Worm (Caenorhabditis elegans) whole organism, L4/young adult: ENCODE measurements around the gene F14H3.5.

Experiments used
- W03F9.2 ChIP-seq: fragments of 150-350 bp; optimal IDR thresholded peaks from 2 replicates; lab custom pipeline; 2014; ENCODE audit warnings: missing biosample characterization, missing genetic modification characterization
- dao-5 ChIP-seq: sonication (generic microtip); optimal IDR thresholded peaks from 2 replicates; lab custom pipeline; 2016; ENCODE audit warnings: missing genotype, missing genetic modification characterization, moderate library complexity, missing compliant biosample characterization
- him-1 ChIP-seq: sonication (generic microtip); optimal IDR thresholded peaks from 2 replicates; lab custom pipeline; 2016; ENCODE audit warnings: missing genotype, missing genetic modification reagents, missing genetic modification characterization, missing compliant biosample characterization

F14H3.5 gene

ce11 chrV:16062788-16063187 lies 5.9 kb upstream of the F14H3.5 start, which contains the start of gene F14H3.14:
Gene F14H3.14, minus strand, starts transcription at chrV:16062888.
- TF ChIP-seq dao-5 (tag; lab: Kevin White, UChicago): no peak
- TF ChIP-seq W03F9.2 (tag; lab: Kevin White, UChicago): no peak
- no peak for TF ChIP-seq him-1 (tag; lab: Kevin White, UChicago)

DNA sequence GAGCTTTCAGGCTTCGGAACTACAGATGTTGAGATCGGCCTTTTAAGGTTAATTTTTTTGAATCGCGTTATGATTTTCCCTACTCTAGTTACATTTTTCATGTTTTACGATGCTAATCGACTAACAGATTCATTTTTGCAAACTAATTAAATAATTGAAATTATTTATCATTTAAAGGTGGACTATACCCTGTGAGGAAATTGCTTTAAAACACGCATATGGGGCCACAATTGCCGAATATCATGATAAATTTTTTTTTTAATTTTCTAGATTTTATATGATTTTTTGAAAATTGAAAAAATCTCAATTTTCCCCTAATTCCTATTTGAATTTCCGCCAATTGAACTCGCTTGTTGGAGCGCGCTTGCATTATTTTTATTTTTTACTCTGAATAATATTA lies 5.1 kb upstream of the F14H3.5 start, which contains the start of gene fbxa-100:
Gene fbxa-100, minus strand, starts transcription at position 101 of the 400 bp plus-strand sequence.
- TF ChIP-seq dao-5 (tag; lab: Kevin White, UChicago) (no peak), W03F9.2 (tag; lab: Kevin White, UChicago) (no peak), him-1 (tag; lab: Kevin White, UChicago) (no peak)

DNA sequence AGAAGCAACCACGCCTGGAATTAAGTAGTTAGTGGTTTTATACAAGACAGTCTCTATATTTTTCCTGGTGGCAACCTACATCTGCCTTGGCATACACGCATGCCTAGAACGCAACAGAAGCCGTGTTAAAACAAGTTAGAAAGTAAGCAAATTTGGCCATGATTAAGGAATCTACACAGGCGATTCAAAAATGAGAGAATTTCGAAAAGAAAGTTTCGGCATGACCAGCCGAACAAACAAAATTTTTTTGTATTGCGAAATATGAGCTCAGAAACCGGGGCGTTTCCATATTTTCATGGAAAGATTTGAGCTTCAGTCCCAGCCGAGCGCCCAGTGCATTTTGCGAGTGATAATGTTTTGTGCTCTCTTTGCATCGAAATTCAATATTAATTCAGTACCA lies 3.3 kb upstream of the F14H3.5 start, which contains the start of gene F14H3.15:
Gene F14H3.15, minus strand, starts transcription at position 101 of the 400 bp plus-strand sequence.
- TF ChIP-seq dao-5 (tag; lab: Kevin White, UChicago): no peak
- no peak for TF ChIP-seq him-1 (tag; lab: Kevin White, UChicago)
- no peak for TF ChIP-seq W03F9.2 (tag; lab: Kevin White, UChicago)

- TF ChIP-seq dao-5 (tag; lab: Kevin White, UChicago) (no peak), W03F9.2 (tag; lab: Kevin White, UChicago) (no peak), him-1 (tag; lab: Kevin White, UChicago) (no peak)
Observed at ce11 chrV:16058872-16059271, 2.0 kb upstream of the F14H3.5 start, which contains the start of gene F14H3.6. Gene F14H3.6, minus strand, starts transcription at chrV:16058893.

ce11 chrV:16055031-16055430 lies 1.8 kb downstream of the F14H3.5 start, which contains the start of gene F14H3.4:
Gene F14H3.4, minus strand, starts transcription at chrV:16055072.
- TF ChIP-seq dao-5 (tag; lab: Kevin White, UChicago) (no peak), W03F9.2 (tag; lab: Kevin White, UChicago) (no peak), him-1 (tag; lab: Kevin White, UChicago) (no peak)

ce11 chrV:16053373-16053772 lies 3.5 kb downstream of the F14H3.5 start, which contains the start of gene F14H3.3:
Gene F14H3.3, minus strand, starts transcription at chrV:16053473.
- no peak for TF ChIP-seq dao-5 (tag; lab: Kevin White, UChicago)
- TF ChIP-seq W03F9.2 (tag; lab: Kevin White, UChicago): no peak
- no peak for TF ChIP-seq him-1 (tag; lab: Kevin White, UChicago)

ce11 chrV:16049177-16049576 lies 7.7 kb downstream of the F14H3.5 start, which contains the start of gene best-12:
Gene best-12, plus strand, starts transcription at chrV:16049477.
- TF ChIP-seq dao-5 (tag; lab: Kevin White, UChicago): no peak
- no peak for TF ChIP-seq W03F9.2 (tag; lab: Kevin White, UChicago)
- no peak for TF ChIP-seq him-1 (tag; lab: Kevin White, UChicago)

DNA sequence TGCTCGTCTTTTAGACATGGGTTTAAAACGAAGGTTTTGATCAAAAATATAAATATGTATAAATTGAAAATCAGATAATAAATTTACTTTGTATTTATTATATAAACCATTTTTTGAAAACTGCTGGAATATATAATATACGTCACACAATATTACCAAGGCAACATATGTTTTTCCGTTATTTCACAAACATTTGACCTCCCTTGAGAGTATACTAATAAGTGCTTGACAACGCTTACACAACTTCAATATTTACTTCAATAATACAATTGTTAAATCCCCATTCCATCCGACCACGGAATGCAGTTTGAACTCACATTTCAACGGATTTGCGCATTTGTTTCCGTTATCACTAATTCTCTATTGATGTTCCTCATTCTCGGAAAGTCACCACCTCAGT lies 9.4 kb downstream of the F14H3.5 start, which contains the start of gene str-198:
Gene str-198, plus strand, starts transcription at position 301 of the 400 bp plus-strand sequence.
- TF ChIP-seq dao-5 (tag; lab: Kevin White, UChicago) (no peak), him-1 (tag; lab: Kevin White, UChicago) (no peak), W03F9.2 (tag; lab: Kevin White, UChicago) (no peak)

ce11 chrV:16047052-16047451 lies 9.8 kb downstream of the F14H3.5 start:
- TF ChIP-seq W03F9.2 (tag; lab: Kevin White, UChicago): no peak
- TF ChIP-seq dao-5 (tag; lab: Kevin White, UChicago): no peak
- no peak for TF ChIP-seq him-1 (tag; lab: Kevin White, UChicago)

DNA sequence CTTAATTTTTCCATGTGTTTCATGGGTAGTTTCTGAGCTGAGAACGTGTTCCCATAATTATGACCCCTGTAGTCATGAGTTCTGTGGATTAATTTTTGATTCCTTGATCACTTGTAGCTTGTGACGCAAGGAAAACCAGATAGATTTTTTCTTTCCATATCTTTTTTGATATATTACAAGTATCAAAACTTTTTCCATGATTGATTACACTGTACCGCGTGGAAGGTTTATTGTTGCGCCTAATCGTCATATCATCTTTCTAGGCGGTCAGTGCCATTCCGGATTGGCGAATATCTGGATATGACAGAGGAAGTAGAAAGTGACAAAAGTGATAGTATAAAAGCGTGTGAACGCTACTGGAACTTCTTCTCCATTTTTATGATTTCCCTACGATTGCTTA lies 10.3 kb downstream of the F14H3.5 start, which contains the start of gene ZK285.2:
Gene ZK285.2, plus strand, starts transcription at position 301 of the 400 bp plus-strand sequence.
- no peak for TF ChIP-seq W03F9.2 (tag; lab: Kevin White, UChicago)
- TF ChIP-seq dao-5 (tag; lab: Kevin White, UChicago): no peak
- no peak for TF ChIP-seq him-1 (tag; lab: Kevin White, UChicago)

DNA sequence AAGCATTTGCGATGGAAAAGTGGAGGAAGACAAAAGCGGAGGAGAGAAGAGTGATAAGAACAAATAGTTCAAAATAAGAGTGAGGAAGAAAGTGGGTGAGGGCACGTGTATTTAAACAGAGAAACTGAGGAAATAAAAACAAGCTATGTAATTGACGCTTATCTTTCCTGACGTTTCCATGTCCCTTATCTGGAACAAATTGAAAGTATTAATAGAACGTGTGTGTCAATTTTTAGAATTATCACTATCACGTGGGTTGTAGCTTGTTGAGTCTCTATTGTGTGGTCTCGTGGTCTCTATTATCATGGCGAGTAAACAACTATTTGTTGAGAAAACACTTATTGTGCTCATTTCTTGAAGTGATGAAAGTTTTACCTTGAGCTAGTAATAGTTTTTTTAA lies 11.0 kb downstream of the F14H3.5 start, which contains the start of gene T10C6.15:
Gene T10C6.15, minus strand, starts transcription at position 104 of the 400 bp plus-strand sequence.
- TF ChIP-seq him-1 (tag; lab: Kevin White, UChicago) (no peak), dao-5 (tag; lab: Kevin White, UChicago) (no peak), W03F9.2 (tag; lab: Kevin White, UChicago) (no peak)

- TF ChIP-seq dao-5 (tag; lab: Kevin White, UChicago) (no peak), him-1 (tag; lab: Kevin White, UChicago) (no peak), W03F9.2 (tag; lab: Kevin White, UChicago) (no peak)
Observed at ce11 chrV:16043686-16044085, 13.2 kb downstream of the F14H3.5 start.

ce11 chrV:16042743-16043014 lies 14.2 kb downstream of the F14H3.5 start:
- no peak for TF ChIP-seq W03F9.2 (tag; lab: Kevin White, UChicago)
- TF ChIP-seq dao-5 (tag; lab: Kevin White, UChicago): no peak
- TF ChIP-seq him-1 (tag; lab: Kevin White, UChicago): no peak
